Fruit fly (Drosophila melanogaster): ENCODE data around the gene Usp10.

The Usp10 gene

DNA sequence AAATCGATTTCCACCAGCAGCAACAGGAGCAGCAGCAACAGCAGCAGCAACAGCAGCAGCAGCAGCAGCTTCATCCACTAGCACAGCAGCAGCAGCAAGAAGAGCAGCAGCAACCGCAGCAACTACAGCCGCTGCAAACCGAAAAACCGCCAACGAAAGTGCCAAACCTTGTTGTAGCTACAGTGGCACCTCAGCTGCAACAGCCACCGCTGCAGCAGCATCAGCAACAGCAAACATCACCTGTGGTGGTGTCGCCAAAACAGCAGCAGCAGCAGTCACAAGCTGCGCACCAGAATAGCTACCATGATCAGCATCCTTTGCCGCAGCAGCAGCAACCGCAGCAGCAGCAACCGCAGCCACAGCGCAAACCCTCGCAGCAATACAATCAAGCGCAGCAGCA, 16.7 kb downstream of the Usp10 start:
- TF ChIP-seq CTCF (optimal IDR thresholded peaks at IDR 0.05) = no peak
- TF ChIP-seq CG8478 (optimal IDR thresholded peaks at IDR 0.05) = no peak

DNA sequence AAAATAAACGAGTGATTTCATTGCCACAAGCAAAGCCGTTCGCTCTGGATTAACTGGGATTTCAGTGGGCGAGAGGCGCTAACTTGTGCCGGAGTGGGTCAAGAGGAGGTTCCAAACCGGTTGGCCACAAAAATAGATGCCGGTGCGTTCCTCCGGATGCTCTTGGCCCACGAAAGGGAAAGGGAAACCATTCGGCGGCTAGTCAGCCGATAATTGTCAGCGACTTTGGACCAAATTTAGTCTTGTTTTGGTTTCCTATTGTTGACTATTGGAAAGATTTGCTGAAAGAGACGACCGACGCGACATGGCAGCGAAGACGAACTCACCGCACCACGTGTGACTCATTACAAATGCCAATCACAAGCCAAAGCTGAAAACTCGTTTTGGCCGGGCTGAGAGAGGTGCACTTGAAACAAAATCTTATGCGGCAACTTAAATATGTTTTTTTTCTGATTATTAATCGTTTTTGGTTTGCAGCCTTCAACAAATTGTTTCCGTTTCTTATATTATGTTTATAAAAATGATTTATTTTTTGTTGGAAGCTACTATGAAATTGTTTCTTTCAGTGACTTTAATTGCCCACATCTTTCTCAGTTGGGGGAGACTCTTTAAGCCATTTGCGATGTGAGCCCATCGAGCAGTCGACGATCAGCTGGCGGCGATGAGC, 23.7 kb downstream of the Usp10 start, which contains the start of gene CG34056:
Gene CG34056, plus strand, starts transcription at position 638 of the 667 bp plus-strand sequence.
- TF ChIP-seq CG8478 (optimal IDR thresholded peaks at IDR 0.05) (no peak), CTCF (optimal IDR thresholded peaks at IDR 0.05) (no peak)

dm6 chr3L:897080-897479, 25.4 kb downstream of the Usp10 start, which contains the start of gene CG34057:
Gene CG34057 (plus strand): TSS chr3L:897380.
- TF ChIP-seq CTCF (optimal IDR thresholded peaks at IDR 0.05) (no peak), CG8478 (optimal IDR thresholded peaks at IDR 0.05) (no peak)

DNA sequence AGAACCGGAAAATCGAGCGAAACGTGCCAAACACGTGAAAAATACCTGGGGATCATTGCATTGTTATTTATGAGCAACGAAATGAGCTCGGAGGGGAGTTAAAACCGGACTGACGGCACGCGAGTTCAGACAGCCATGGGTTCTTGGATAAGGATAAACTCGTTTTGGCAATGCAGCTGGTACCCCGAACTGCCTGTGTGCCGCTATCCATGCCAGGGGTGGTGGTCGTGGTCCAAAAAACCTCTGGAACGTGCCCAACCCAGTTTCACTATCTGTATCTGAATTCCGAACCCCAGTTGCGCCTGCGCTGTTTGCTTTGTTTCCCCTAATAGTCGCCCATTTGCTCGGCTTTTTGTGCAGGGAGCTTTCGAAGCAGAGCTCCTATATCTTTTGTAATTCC, 27.6 kb downstream of the Usp10 start:
- TF ChIP-seq CTCF (optimal IDR thresholded peaks at IDR 0.05) = no peak
- no peak for TF ChIP-seq CG8478 (optimal IDR thresholded peaks at IDR 0.05)

DNA sequence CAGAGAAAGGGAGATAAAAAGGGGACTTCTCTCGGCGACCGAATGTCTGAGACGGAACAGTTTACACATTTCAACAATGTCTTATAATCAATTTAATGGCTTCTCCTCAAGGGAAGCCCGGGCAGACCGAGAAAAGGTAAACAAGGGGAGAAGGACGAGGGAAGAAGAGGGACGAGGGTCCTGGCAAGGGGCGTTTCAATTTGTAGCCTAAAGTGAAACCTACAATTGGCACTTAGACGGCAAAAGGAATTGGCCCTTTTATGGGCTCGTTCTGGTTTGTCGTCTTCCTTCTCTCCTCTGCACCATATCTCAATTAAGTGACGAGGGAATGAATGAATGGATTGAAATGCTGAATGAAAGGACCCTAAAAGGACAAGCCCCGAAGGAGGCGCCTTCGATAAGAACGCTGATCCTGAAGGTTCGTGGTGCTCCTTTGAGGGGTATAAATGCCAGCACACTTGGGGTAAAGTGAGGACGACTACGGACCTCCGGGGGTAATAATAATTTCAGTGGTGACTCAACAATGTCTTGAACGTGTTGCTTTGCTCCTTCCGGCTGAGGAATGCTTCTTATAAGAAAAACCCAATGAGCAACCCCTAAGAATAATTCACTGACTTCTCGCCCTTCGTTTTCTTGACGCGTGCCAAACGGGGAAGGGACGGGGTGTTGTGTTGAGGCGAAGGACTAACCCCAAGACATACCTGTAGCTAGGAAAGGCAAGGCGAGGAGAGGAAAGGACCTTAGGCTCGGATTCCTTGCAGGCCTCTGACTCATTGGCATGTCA, 29.0 kb downstream of the Usp10 start:
- TF ChIP-seq CTCF (optimal IDR thresholded peaks at IDR 0.05) (no peak), CG8478 (optimal IDR thresholded peaks at IDR 0.05) (no peak)

dm6 chr3L:901442-901841, 29.7 kb downstream of the Usp10 start:
- TF ChIP-seq CTCF (optimal IDR thresholded peaks at IDR 0.05) = no peak
- TF ChIP-seq CG8478 (optimal IDR thresholded peaks at IDR 0.05) = no peak

DNA sequence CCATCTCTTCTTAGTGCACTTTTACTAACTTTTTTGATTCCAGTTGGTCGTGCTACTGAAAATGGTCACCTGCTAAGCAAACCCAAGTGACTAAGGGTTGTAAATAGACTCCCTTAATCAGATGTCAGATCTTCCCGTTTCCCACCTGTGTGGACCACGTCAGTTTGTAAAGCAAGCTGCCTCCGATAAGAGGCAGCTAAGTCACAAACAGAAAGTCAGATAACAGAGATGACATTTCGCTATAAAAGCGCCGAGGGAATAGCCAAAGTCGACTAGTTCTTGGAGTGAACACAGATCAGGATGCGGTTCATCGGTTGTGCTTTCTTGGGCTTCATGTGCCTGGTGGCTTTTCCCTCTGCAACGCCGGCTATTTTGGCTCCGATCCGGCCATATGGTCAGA, 30.9 kb downstream of the Usp10 start, which contains the start of gene mat:
Gene mat, plus strand, starts transcription at position 301 of the 400 bp plus-strand sequence.
- no peak for TF ChIP-seq CG8478 (optimal IDR thresholded peaks at IDR 0.05)

DNA sequence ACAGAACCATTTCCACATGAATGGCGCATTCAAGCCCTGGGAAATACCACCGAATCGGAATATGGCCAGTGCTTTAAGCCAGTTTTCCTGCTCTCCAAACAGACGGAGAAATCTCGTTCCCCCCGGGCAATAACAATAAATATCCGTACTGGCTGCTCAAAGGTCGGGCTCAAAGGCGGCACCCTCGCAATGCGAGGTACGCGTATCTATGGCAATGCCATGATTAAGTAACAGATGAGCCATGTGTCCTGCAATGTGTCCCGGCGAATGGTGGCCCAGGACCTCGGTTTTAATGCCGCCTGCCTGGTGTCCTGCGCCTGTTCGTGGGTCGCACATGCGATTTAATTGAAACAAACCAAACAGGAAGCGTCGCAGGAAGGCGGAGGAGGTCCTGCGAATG, 32.2 kb downstream of the Usp10 start:
- TF ChIP-seq CG8478 (optimal IDR thresholded peaks at IDR 0.05) = no peak
- no peak for TF ChIP-seq CTCF (optimal IDR thresholded peaks at IDR 0.05)

dm6 chr3L:904364-904763, 32.7 kb downstream of the Usp10 start:
- TF ChIP-seq CG8478 (optimal IDR thresholded peaks at IDR 0.05) (no peak), CTCF (optimal IDR thresholded peaks at IDR 0.05) (no peak)

DNA sequence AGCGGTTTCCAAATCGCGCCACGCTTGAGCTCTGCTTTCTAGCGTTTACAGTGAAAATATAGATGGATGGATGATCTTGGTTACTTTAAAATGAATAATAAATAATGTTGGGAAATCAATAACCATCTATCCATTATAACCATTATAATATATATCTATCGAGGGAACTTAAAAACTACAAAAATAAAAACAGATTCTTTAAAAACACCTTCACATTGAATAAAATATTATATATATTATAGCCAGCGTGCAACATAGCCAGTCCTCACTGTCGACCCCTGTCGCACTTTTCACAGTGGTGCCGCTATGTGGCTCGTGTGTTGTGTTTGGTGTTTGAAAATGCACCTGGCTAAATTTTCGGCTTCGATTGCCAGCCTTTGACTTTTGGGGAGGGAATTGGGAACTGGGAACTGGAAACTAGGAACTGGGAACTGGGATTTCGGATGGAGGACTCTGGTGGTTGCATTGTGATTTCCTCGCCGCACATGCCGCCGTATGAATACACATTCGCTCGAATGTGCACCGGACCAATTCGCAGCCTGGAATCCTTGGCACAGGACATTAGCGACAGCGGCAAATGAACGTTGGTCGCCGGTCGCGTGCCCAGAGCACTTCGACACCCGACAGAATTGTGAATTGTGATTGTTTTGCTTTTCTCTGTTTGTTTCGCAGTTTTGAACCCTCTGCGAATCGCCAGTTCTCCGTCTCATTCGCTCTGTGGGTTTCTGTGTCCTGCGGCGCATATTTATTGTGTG, 33.5 kb downstream of the Usp10 start:
- TF ChIP-seq CTCF (optimal IDR thresholded peaks at IDR 0.05) (no peak), CG8478 (optimal IDR thresholded peaks at IDR 0.05) (no peak)

DNA sequence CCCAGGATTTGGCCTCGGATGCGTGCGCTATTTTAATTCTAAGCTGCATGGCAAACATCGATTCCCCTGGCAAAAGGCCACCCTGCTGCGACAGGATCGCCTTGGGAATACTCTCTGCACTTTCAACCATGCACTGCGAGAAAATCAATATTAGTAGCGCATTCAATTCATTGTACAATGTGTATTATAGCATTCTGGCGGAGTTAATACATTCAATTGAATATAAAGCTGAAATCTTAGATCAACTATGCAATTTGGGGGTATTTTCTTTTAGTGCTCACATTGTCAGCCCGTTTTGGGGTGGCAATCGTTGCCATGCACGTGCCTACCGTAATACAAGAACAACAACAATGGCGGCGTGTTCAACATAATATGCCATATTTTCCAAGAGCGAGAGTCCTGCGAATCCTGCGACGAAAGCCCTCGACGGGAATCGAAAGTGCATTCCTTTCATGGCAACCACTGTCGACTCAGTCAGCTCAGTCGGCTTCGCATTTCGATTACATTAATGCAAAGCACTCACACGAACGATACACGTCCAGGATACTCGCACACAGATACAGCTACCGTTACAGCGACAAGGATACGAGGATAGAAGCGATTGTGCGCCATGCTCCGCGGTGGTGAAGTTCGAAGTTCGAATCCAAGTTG, 36.1 kb downstream of the Usp10 start:
- TF ChIP-seq CTCF (optimal IDR thresholded peaks at IDR 0.05) (no peak), CG8478 (optimal IDR thresholded peaks at IDR 0.05) (no peak)

dm6 chr3L:908508-909162, 36.9 kb downstream of the Usp10 start, which contains the start of gene nerfin-1:
Gene nerfin-1 (plus strand): TSS chr3L:909112.
- TF ChIP-seq CG8478 (optimal IDR thresholded peaks at IDR 0.05) (no peak), CTCF (optimal IDR thresholded peaks at IDR 0.05) (no peak)

DNA sequence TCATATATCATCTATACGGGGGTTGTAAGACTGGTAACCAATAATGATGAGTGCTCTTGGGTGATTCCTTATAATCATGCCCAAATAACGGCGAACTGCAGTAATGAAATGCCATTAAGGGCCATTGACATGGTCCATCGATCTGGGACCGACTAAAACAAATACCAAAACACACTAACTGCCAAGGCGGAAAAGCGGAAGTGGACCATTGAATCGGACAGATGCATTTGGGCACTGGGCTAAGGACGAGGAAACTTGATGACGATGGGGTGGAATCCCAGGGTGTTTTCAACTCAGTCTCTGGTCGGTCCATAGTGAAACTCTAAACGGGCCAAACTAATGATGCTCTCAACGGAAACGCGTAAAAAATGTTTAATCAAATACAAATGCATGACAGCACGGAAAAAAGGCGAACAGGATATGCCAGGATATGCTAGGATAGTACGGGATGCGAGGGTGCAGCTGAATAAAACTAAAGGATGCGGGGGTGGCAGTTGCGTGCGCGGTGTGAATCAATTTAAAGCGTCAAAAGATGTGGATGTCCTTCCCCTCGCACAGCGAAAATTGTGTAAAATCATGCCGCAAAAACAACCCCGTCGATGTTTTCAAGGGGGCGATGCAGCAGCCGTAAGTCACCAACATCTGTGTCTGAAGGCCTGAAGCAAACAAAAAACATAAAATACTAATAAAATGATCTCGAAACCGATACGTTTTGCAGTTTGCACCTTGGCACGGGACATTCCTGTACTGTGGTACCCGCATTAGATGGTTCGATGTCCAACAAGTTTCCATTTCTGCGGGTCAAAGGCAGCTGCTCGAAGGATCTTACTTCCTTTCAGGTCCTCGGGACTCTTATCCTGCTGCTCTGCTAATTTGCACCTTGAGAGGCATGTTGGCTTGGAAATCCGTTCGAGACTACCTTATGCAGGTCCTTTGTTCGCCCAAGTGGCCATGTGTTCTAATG, 41.0 kb downstream of the Usp10 start:
- TF ChIP-seq CG8478 (optimal IDR thresholded peaks at IDR 0.05) (no peak), CTCF (optimal IDR thresholded peaks at IDR 0.05) (no peak)

Data from S2 (cell line).